Fruit fly (Drosophila melanogaster) whole organism, prepupa: ENCODE data around the gene mth.

Experiments
- CG15336 ChIP-seq: fragments of 200-800 bp; sonication (Bioruptor generic); IDR thresholded peaks from 2 replicates; pipeline ENCODE4 v1.3.6; 2022; ENCODE audit warnings: missing biosample characterization, missing genetic modification characterization
- CG31627 ChIP-seq: fragments of 200-800 bp; sonication (Bioruptor generic); optimal IDR thresholded peaks from 3 replicates; lab custom pipeline; 2016; ENCODE audit warnings: missing biosample characterization, missing genetic modification characterization
- CG3919 ChIP-seq: fragments of 200-800 bp; sonication (Bioruptor generic); optimal IDR thresholded peaks from 3 replicates; lab custom pipeline; 2016; ENCODE audit warnings: missing biosample characterization, missing genetic modification characterization
- Eip75B ChIP-seq: fragments of 200-800 bp; sonication (Bioruptor generic); optimal IDR thresholded peaks from 3 replicates; lab custom pipeline; 2016; ENCODE audit warnings: missing biosample characterization, missing genetic modification characterization
- Eip78C ChIP-seq: fragments of 200-800 bp; sonication (Bioruptor generic); peaks from one replicate; lab custom pipeline; 2016; ENCODE audit warnings: missing biosample characterization, missing genetic modification characterization
- Eip93F ChIP-seq: fragments of 200-800 bp; sonication (Bioruptor generic); optimal IDR thresholded peaks from 2 replicates; lab custom pipeline; 2016; ENCODE audit warnings: missing biosample characterization, mild to moderate bottlenecking, missing genetic modification characterization
- Lpt ChIP-seq: fragments of 200-800 bp; sonication (Bioruptor generic); optimal IDR thresholded peaks from 3 replicates; lab custom pipeline; 2016; ENCODE audit warnings: missing biosample characterization, missing genetic modification characterization
- dac ChIP-seq: fragments of 200-800 bp; sonication (Bioruptor generic); optimal IDR thresholded peaks from 2 replicates; lab custom pipeline; 2017; ENCODE audit warnings: missing biosample characterization, mild to moderate bottlenecking, missing genetic modification characterization
- eg ChIP-seq: fragments of 200-800 bp; sonication (Bioruptor generic); IDR thresholded peaks from 3 replicates; pipeline ENCODE4 v1.3.6; 2022; ENCODE audit warnings: missing biosample characterization, missing genetic modification characterization
- esn ChIP-seq: fragments of 200-800 bp; sonication (Bioruptor generic); optimal IDR thresholded peaks from 2 replicates; lab custom pipeline; 2016; ENCODE audit warnings: missing biosample characterization, mild to moderate bottlenecking, missing genetic modification characterization, moderate library complexity
- lz ChIP-seq: fragments of 200-800 bp; sonication (Bioruptor generic); optimal IDR thresholded peaks from 3 replicates; lab custom pipeline; 2016; ENCODE audit warnings: missing biosample characterization, missing genetic modification characterization

dm6 chr3L:320010-320337 is 26.8 kb downstream of the mth start:
- TF ChIP-seq esn (GFP tag; lab: Kevin White, UChicago) (no peak), Eip75B (GFP tag; lab: Kevin White, UChicago) (no peak), lz (no peak), Eip93F (GFP tag; lab: Kevin White, UChicago) (no peak), CG3919 (GFP tag; lab: Kevin White, UChicago) (no peak), eg (GFP tag; lab: Robert Waterston, UW) (no peak), CG31627 (no peak), CG15336 (GFP tag; lab: Robert Waterston, UW) (0 out of 2 replicates have a peak, but pooled peaks have one; percentile 4), Lpt (GFP tag; lab: Kevin White, UChicago) (no peak), Eip78C (GFP tag; lab: Kevin White, UChicago) (peak; percentile 23), dac (GFP tag; lab: Kevin White, UChicago) (no peak)
